Fruit fly (Drosophila melanogaster) whole organism, embryonic: ENCODE measurements around the gene Srp19.

Experiments
- Ada2b ChIP-seq: fragments of 200-800 bp; sonication (Bioruptor generic); IDR thresholded peaks from 2 replicates; pipeline ENCODE4 v1.3.6; 2022; ENCODE audit warnings: missing biosample characterization, missing genetic modification characterization
- Antp ChIP-seq: fragments of 200-800 bp; sonication (Bioruptor generic); optimal IDR thresholded peaks from 3 replicates; lab custom pipeline; 2016; ENCODE audit warnings: missing biosample characterization, missing genetic modification characterization
- B-H2 ChIP-seq: fragments of 200-800 bp; sonication (Bioruptor generic); optimal IDR thresholded peaks from 2 replicates; lab custom pipeline; 2018; ENCODE audit warnings: missing biosample characterization, mild to moderate bottlenecking, missing genetic modification characterization
- CG1024 ChIP-seq: fragments of 200-800 bp; sonication (Bioruptor generic); IDR thresholded peaks from 2 replicates; pipeline ENCODE4 v1.3.6; 2022; ENCODE audit warnings: missing biosample characterization, missing genetic modification characterization
- CG10267 ChIP-seq: fragments of 200-800 bp; sonication (Bioruptor generic); optimal IDR thresholded peaks from 2 replicates; lab custom pipeline; 2018; ENCODE audit warnings: missing biosample characterization, mild to moderate bottlenecking, missing genetic modification characterization, moderate library complexity
- CG10565 ChIP-seq: fragments of 200-800 bp; sonication (Bioruptor generic); optimal IDR thresholded peaks from 3 replicates; lab custom pipeline; 2016; ENCODE audit warnings: missing biosample characterization, mild to moderate bottlenecking, missing genetic modification characterization
- CG11695 ChIP-seq: fragments of 200-800 bp; sonication (Bioruptor generic); IDR thresholded peaks from 3 replicates; pipeline ENCODE4 v1.3.6; 2022; ENCODE audit warnings: missing biosample characterization, missing genetic modification characterization
- CG11696 ChIP-seq: fragments of 200-800 bp; sonication (Bioruptor generic); IDR thresholded peaks from 2 replicates; pipeline ENCODE4 v1.3.6; 2022; ENCODE audit warnings: missing biosample characterization, missing genetic modification characterization
- CG14050 ChIP-seq: fragments of 200-800 bp; sonication (Bioruptor generic); IDR thresholded peaks from 3 replicates; pipeline ENCODE4 v1.3.6; 2022; ENCODE audit warnings: missing biosample characterization, missing genetic modification characterization
- CG14965 ChIP-seq: fragments of 200-800 bp; sonication (Bioruptor generic); optimal IDR thresholded peaks from 2 replicates; lab custom pipeline; 2016; ENCODE audit warnings: missing biosample characterization, missing genetic modification characterization, borderline replicate concordance
- CG15269 ChIP-seq: fragments of 200-800 bp; sonication (Bioruptor generic); optimal IDR thresholded peaks from 2 replicates; lab custom pipeline; 2018; ENCODE audit warnings: missing biosample characterization, mild to moderate bottlenecking, missing genetic modification characterization, moderate library complexity
- CG15479 ChIP-seq: fragments of 200-800 bp; sonication (Bioruptor generic); optimal IDR thresholded peaks from 3 replicates; lab custom pipeline; 2019; ENCODE audit warnings: missing biosample characterization, mild to moderate bottlenecking, missing genetic modification characterization, moderate library complexity
- CG16779 ChIP-seq: fragments of 200-800 bp; sonication (Bioruptor generic); IDR thresholded peaks from 2 replicates; pipeline ENCODE4 v1.3.6; 2022; ENCODE audit warnings: missing biosample characterization, missing genetic modification characterization
- CG17385 ChIP-seq: fragments of 200-800 bp; sonication (Bioruptor generic); optimal IDR thresholded peaks from 3 replicates; lab custom pipeline; 2018; ENCODE audit warnings: missing biosample characterization, mild to moderate bottlenecking, missing genetic modification characterization
- CG18011 ChIP-seq: fragments of 200-800 bp; sonication (Bioruptor generic); optimal IDR thresholded peaks from 2 replicates; lab custom pipeline; 2017; ENCODE audit warnings: missing biosample characterization, missing genetic modification characterization, mild to moderate bottlenecking, moderate library complexity, missing genotype
- CG18262 ChIP-seq: fragments of 200-800 bp; optimal IDR thresholded peaks from 3 replicates; lab custom pipeline; 2019; ENCODE audit warnings: missing biosample characterization, mild to moderate bottlenecking, missing genetic modification characterization, moderate library complexity
- CG4820 ChIP-seq: fragments of 200-800 bp; sonication (Bioruptor generic); optimal IDR thresholded peaks from 3 replicates; lab custom pipeline; 2016; ENCODE audit warnings: missing biosample characterization, missing genetic modification characterization
- CG7556 ChIP-seq: fragments of 200-800 bp; sonication (Bioruptor generic); optimal IDR thresholded peaks from 2 replicates; lab custom pipeline; 2017; ENCODE audit warnings: missing biosample characterization, mild to moderate bottlenecking, missing genetic modification characterization
- CG8089 ChIP-seq: fragments of 200-800 bp; sonication (Bioruptor generic); optimal IDR thresholded peaks from 3 replicates; lab custom pipeline; 2016; ENCODE audit warnings: missing biosample characterization, missing genetic modification characterization
- CG8281 ChIP-seq: fragments of 200-800 bp; sonication (Bioruptor generic); optimal IDR thresholded peaks from 2 replicates; lab custom pipeline; 2018; ENCODE audit warnings: missing biosample characterization, mild to moderate bottlenecking, missing genetic modification characterization, moderate library complexity
- CG8765 ChIP-seq: fragments of 200-800 bp; sonication (Bioruptor generic); IDR thresholded peaks from 2 replicates; pipeline ENCODE4 v1.3.6; 2022; ENCODE audit warnings: missing biosample characterization, missing genetic modification characterization
- CG9437 ChIP-seq: fragments of 200-800 bp; sonication (Bioruptor generic); optimal IDR thresholded peaks from 2 replicates; lab custom pipeline; 2018; ENCODE audit warnings: missing biosample characterization, mild to moderate bottlenecking, missing genetic modification characterization
- CTCF ChIP-seq: fragments of 200-800 bp; sonication (Bioruptor generic); optimal IDR thresholded peaks from 2 replicates; lab custom pipeline; 2017; ENCODE audit warnings: missing biosample characterization, mild to moderate bottlenecking, missing genetic modification characterization, moderate library complexity
- Dip2 ChIP-seq: fragments of 200-800 bp; sonication (Bioruptor generic); IDR thresholded peaks from 2 replicates; pipeline ENCODE4 v1.3.6; 2022; ENCODE audit warnings: missing biosample characterization, missing genetic modification characterization
- E2f1 ChIP-seq: fragments of 200-800 bp; sonication (Bioruptor generic); IDR thresholded peaks from 2 replicates; pipeline ENCODE4 v1.3.6; 2022; ENCODE audit warnings: missing biosample characterization, missing genetic modification characterization
- Fer1 ChIP-seq: fragments of 200-800 bp; sonication (Bioruptor generic); optimal IDR thresholded peaks from 2 replicates; lab custom pipeline; 2017; ENCODE audit warnings: missing biosample characterization, mild to moderate bottlenecking, missing genetic modification characterization
- Hr3 ChIP-seq: fragments of 200-800 bp; sonication (Bioruptor generic); optimal IDR thresholded peaks from 3 replicates; lab custom pipeline; 2016; ENCODE audit warnings: missing biosample characterization, missing genetic modification characterization
- MESR4 ChIP-seq: fragments of 200-800 bp; sonication (Bioruptor generic); optimal IDR thresholded peaks from 2 replicates; lab custom pipeline; 2018; ENCODE audit warnings: missing biosample characterization, mild to moderate bottlenecking, missing genetic modification characterization, moderate library complexity
- Nf-YB ChIP-seq: fragments of 200-800 bp; sonication (Bioruptor generic); optimal IDR thresholded peaks from 3 replicates; lab custom pipeline; 2019; ENCODE audit warnings: missing biosample characterization, mild to moderate bottlenecking, missing genetic modification characterization, moderate library complexity
- Oli ChIP-seq: fragments of 200-800 bp; sonication (Bioruptor generic); optimal IDR thresholded peaks from 2 replicates; lab custom pipeline; 2018; ENCODE audit warnings: missing biosample characterization, mild to moderate bottlenecking, missing genetic modification characterization, moderate library complexity
- Optix ChIP-seq: fragments of 200-800 bp; sonication (Bioruptor generic); IDR thresholded peaks from 3 replicates; pipeline ENCODE4 v1.3.6; 2022; ENCODE audit warnings: missing biosample characterization, missing genetic modification characterization
- ap ChIP-seq: fragments of 200-800 bp; sonication (Bioruptor generic); IDR thresholded peaks from 2 replicates; pipeline ENCODE4 v1.3.6; 2022; ENCODE audit warnings: missing biosample characterization, missing genetic modification characterization
- br ChIP-seq: fragments of >200 bp; optimal IDR thresholded peaks from 2 replicates; lab custom pipeline; 2017
- bsh ChIP-seq, 2 experiments: fragments of 200-800 bp; sonication (Bioruptor generic); optimal IDR thresholded peaks; 2 replicates each; lab custom pipeline; 2017 to 2018; ENCODE audit warnings: mild to moderate bottlenecking in 2 of 2, missing biosample characterization in 2 of 2, missing genetic modification characterization in 2 of 2, moderate library complexity in 1 of 2
- btn ChIP-seq: fragments of 200-800 bp; sonication (Bioruptor generic); optimal IDR thresholded peaks from 2 replicates; lab custom pipeline; 2016; ENCODE audit warnings: missing biosample characterization, missing genetic modification characterization
- chinmo ChIP-seq: fragments of 200-800 bp; sonication (Bioruptor generic); IDR thresholded peaks from 4 replicates; pipeline ENCODE4 v1.3.6; 2022; ENCODE audit warnings: missing biosample characterization, missing genetic modification characterization; ENCODE audit not compliant: partially characterized antibody
- crc ChIP-seq: fragments of 200-800 bp; sonication (Bioruptor generic); optimal IDR thresholded peaks from 2 replicates; lab custom pipeline; 2016; ENCODE audit warnings: missing biosample characterization, missing genetic modification characterization
- eyg ChIP-seq: fragments of 200-800 bp; sonication (Bioruptor generic); optimal IDR thresholded peaks from 3 replicates; lab custom pipeline; 2016; ENCODE audit warnings: missing biosample characterization, missing genetic modification characterization
- fd64A ChIP-seq: fragments of 200-800 bp; sonication (Bioruptor generic); optimal IDR thresholded peaks from 3 replicates; lab custom pipeline; 2018; ENCODE audit warnings: missing biosample characterization, mild to moderate bottlenecking, missing genetic modification characterization
- insv ChIP-seq, 2 experiments: fragments of 200-800 bp; sonication (Bioruptor generic); optimal IDR thresholded peaks; 3 replicates each; lab custom pipeline; 2016 to 2018; ENCODE audit warnings: missing biosample characterization in 2 of 2, missing genetic modification characterization in 2 of 2
- inv ChIP-seq: fragments of 200-800 bp; sonication (Bioruptor generic); IDR thresholded peaks from 2 replicates; pipeline ENCODE4 v1.3.6; 2022; ENCODE audit warnings: missing biosample characterization, missing genetic modification characterization; ENCODE audit not compliant: partially characterized antibody
- lmd ChIP-seq: fragments of 200-800 bp; sonication (Bioruptor generic); IDR thresholded peaks from 2 replicates; pipeline ENCODE4 v1.3.6; 2022; ENCODE audit warnings: missing biosample characterization, missing genetic modification characterization
- odd ChIP-seq: fragments of 200-800 bp; sonication (Bioruptor generic); optimal IDR thresholded peaks from 2 replicates; lab custom pipeline; 2017; ENCODE audit warnings: missing biosample characterization, mild to moderate bottlenecking, missing genetic modification characterization
- run ChIP-seq: fragments of 200-800 bp; sonication (Bioruptor generic); optimal IDR thresholded peaks from 3 replicates; lab custom pipeline; 2018; ENCODE audit warnings: missing biosample characterization, mild to moderate bottlenecking, missing genetic modification characterization
- slou ChIP-seq: fragments of 200-800 bp; sonication (Bioruptor generic); optimal IDR thresholded peaks from 3 replicates; lab custom pipeline; 2016; ENCODE audit warnings: missing biosample characterization, missing genetic modification characterization
- tap ChIP-seq: fragments of 200-800 bp; optimal IDR thresholded peaks from 3 replicates; lab custom pipeline; 2019; ENCODE audit warnings: missing biosample characterization, mild to moderate bottlenecking, missing genetic modification characterization, moderate library complexity
- tio ChIP-seq: fragments of 200-800 bp; sonication (Bioruptor generic); optimal IDR thresholded peaks from 2 replicates; lab custom pipeline; 2017; ENCODE audit warnings: missing biosample characterization, missing genetic modification characterization, inconsistent platforms
- tna ChIP-seq: fragments of 200-800 bp; sonication (Bioruptor generic); IDR thresholded peaks from 2 replicates; pipeline ENCODE4 v1.3.6; 2022; ENCODE audit warnings: missing biosample characterization, missing genetic modification characterization; ENCODE audit not compliant: partially characterized antibody
- toy ChIP-seq: fragments of 200-800 bp; sonication (Bioruptor generic); IDR thresholded peaks from 2 replicates; pipeline ENCODE4 v1.3.6; 2022; ENCODE audit warnings: missing biosample characterization, missing genetic modification characterization
- yki ChIP-seq: fragments of >200 bp; optimal IDR thresholded peaks from 3 replicates; lab custom pipeline; 2018
- zen ChIP-seq: fragments of 200-800 bp; sonication (Bioruptor generic); optimal IDR thresholded peaks from 3 replicates; lab custom pipeline; 2018; ENCODE audit warnings: missing biosample characterization, mild to moderate bottlenecking, missing genetic modification characterization, moderate library complexity

Gene Srp19

DNA sequence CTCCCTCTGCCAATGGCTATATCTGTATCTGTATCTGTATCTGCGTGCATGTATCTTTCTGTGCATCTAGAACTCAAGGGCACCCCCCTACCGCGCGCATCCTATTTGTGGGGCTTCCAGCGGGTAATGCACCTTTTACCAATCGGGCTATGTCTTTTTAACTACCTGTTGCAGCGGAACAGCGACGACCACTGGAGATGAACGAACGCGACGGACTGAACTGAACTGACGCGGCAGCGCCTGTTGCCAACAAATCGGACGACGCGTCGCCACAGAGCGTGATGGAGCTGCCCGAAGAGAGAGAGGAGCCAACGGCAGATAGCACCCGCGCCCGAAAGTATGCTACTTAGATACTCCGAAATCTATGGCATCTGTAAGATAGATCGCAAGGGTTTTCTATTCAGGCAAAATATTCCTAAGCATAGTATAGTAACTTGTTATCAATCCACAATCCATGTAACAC is 2.8 kb downstream of the Srp19 start, which contains the start of gene Cln7 (continued):
- no peak for TF ChIP-seq CG18011 (GFP tag; lab: Kevin White, UChicago)
- no peak for TF ChIP-seq E2f1
- no peak for TF ChIP-seq Antp
- TF ChIP-seq CG14965 (GFP tag; lab: Kevin White, UChicago): no peak
- TF ChIP-seq CG4820 (GFP tag; lab: Kevin White, UChicago): no peak
- no peak for TF ChIP-seq toy (GFP tag; lab: Robert Waterston, UW)
- TF ChIP-seq btn (GFP tag; lab: Kevin White, UChicago): no peak
- peak; percentile 16 for TF ChIP-seq zen (tag; lab: Kevin White, UChicago)
- no peak for TF ChIP-seq Ada2b (GFP tag; lab: Robert Waterston, UW)
- TF ChIP-seq slou (GFP tag; lab: Kevin White, UChicago): no peak
- peak; percentile 50 for TF ChIP-seq CTCF (GFP tag; lab: Kevin White, UChicago)
- no peak for TF ChIP-seq Oli
- TF ChIP-seq CG8281: no peak
- TF ChIP-seq CG8765 (GFP tag; lab: Robert Waterston, UW): peak; percentile 71; the same call in 1 of the 2 replicates
- peak; percentile 32 to 33 for TF ChIP-seq bsh (GFP tag; optimal IDR thresholded peaks at IDR 0.05; lab: Kevin White, UChicago)
- TF ChIP-seq crc (GFP tag; lab: Kevin White, UChicago): no peak
- no peak for TF ChIP-seq CG7556 (GFP tag; lab: Kevin White, UChicago)
- TF ChIP-seq CG15479 (GFP tag; lab: Kevin White, UChicago): no peak
- peak; percentile 39 for TF ChIP-seq CG18262 (tag; lab: Kevin White, UChicago)
- TF ChIP-seq fd64A: peak; percentile 29
- peak; percentile 57; the same call in 1 of the 2 replicates for TF ChIP-seq tna (GFP tag; lab: Robert Waterston, UW)
- TF ChIP-seq br (lab: Kevin White, UChicago): no peak
- no peak for TF ChIP-seq CG10565 (GFP tag; lab: Kevin White, UChicago)
- TF ChIP-seq CG16779 (GFP tag; lab: Robert Waterston, UW): 0 out of 2 replicates have a peak, but pooled peaks have one; percentile 26
- TF ChIP-seq ap (GFP tag; lab: Robert Waterston, UW): peak; percentile 49; the same call in 1 of the 2 replicates
- no peak for TF ChIP-seq run (tag; lab: Kevin White, UChicago)
- TF ChIP-seq CG1024 (GFP tag; lab: Robert Waterston, UW): no peak
- TF ChIP-seq CG8089 (GFP tag; lab: Kevin White, UChicago): no peak
- TF ChIP-seq lmd (GFP tag; lab: Robert Waterston, UW): no peak
- no peak for TF ChIP-seq CG9437 (GFP tag; lab: Kevin White, UChicago)
- peak; percentile 72 for TF ChIP-seq MESR4
- peak; percentile 87; the same call in 2 of the 4 replicates for TF ChIP-seq chinmo (GFP tag; lab: Robert Waterston, UW)
- TF ChIP-seq inv (GFP tag; lab: Robert Waterston, UW): no peak
- TF ChIP-seq CG11695 (GFP tag; lab: Robert Waterston, UW): 0 out of 3 replicates have a peak, but pooled peaks have one; percentile 17
- no peak for TF ChIP-seq yki (lab: Kevin White, UChicago)
- peak; percentile 53 for TF ChIP-seq CG17385
- TF ChIP-seq B-H2: peak; percentile 65
- peak; percentile 72 for TF ChIP-seq Fer1 (GFP tag; lab: Kevin White, UChicago)
- TF ChIP-seq Hr3 (GFP tag; lab: Kevin White, UChicago): no peak
- peak; percentile 70 for TF ChIP-seq Nf-YB
- TF ChIP-seq CG10267 (tag; lab: Kevin White, UChicago): peak; percentile 39
- TF ChIP-seq Optix (GFP tag; lab: Robert Waterston, UW): peak; percentile 38; the same call in 1 of the 3 replicates
- peak in 1 of 2 experiments; percentile 46 for TF ChIP-seq insv (GFP tag; optimal IDR thresholded peaks at IDR 0.05; lab: Kevin White, UChicago)
- no peak for TF ChIP-seq Dip2 (GFP tag; lab: Robert Waterston, UW)
- no peak for TF ChIP-seq tio (GFP tag; lab: Kevin White, UChicago)
- TF ChIP-seq odd: peak; percentile 49
- no peak for TF ChIP-seq CG11696
- TF ChIP-seq CG15269 (tag; lab: Kevin White, UChicago): peak; percentile 26
- no peak for TF ChIP-seq eyg (GFP tag; lab: Kevin White, UChicago)
- TF ChIP-seq CG14050 (GFP tag; lab: Robert Waterston, UW): no peak
- no peak for TF ChIP-seq tap (tag; lab: Kevin White, UChicago)
- TF ChIP-seq, all 482 proteins: peak for 181
